Worm (Caenorhabditis elegans) whole organism, young adult: Measurements from ENCODE around the gene ZK1127.4.
"Not testable (repeated sequence)": the region's sequence is repeated elsewhere in the genome, so short reads cannot be mapped to it uniquely, and the experiment has no call there.

Source experiments
- B0336.3 ChIP-seq: fragments of 200-800 bp; sonication (Bioruptor generic); IDR thresholded peaks from 2 replicates; pipeline ENCODE4 v1.3.6; 2022; ENCODE audit warnings: missing genetic modification characterization, missing compliant biosample characterization
- C06A6.2 ChIP-seq: fragments of 200-800 bp; sonication (Bioruptor generic); conservative IDR thresholded peaks from 2 replicates; pipeline ENCODE4 v1.3.6; 2022; ENCODE audit warnings: missing genetic modification characterization, missing compliant biosample characterization
- K11D2.4 ChIP-seq: fragments of 200-800 bp; sonication (Bioruptor generic); IDR thresholded peaks from 2 replicates; pipeline ENCODE4 v1.3.6; 2022; ENCODE audit warnings: missing genetic modification reagents, missing genetic modification characterization, missing compliant biosample characterization
- Y53G8AR.9 ChIP-seq: fragments of 200-800 bp; sonication (Bioruptor generic); conservative IDR thresholded peaks from 2 replicates; pipeline ENCODE4 v1.3.6; 2022; ENCODE audit warnings: missing genetic modification reagents, missing genetic modification characterization, missing compliant biosample characterization
- ama-1 ChIP-seq, 3 experiments: fragments of 150-350 bp in 1 of 3; sonication (generic microtip) in 2 of 3; optimal IDR thresholded peaks; 2 replicates each; lab custom pipeline; 2014 to 2018; ENCODE audit warnings: missing biosample characterization in 2 of 3, missing genetic modification characterization in 2 of 3, missing genetic modification reagents in 2 of 3
- attf-3 ChIP-seq: fragments of 200-800 bp; sonication (Bioruptor generic); conservative IDR thresholded peaks from 2 replicates; pipeline ENCODE4 v1.3.6; 2022; ENCODE audit warnings: missing genetic modification reagents, missing genetic modification characterization, missing compliant biosample characterization
- cebp-1 ChIP-seq, 2 experiments: fragments of 200-800 bp in 1 of 2; sonication (Bioruptor generic) in 1 of 2; sonication (generic microtip) in 1 of 2; IDR thresholded peaks in 1 of 2; optimal IDR thresholded peaks in 1 of 2; 2 replicates each; pipeline versions ENCODE4 v1.3.6 to Lab custom; 2017 to 2022; ENCODE audit warnings: missing compliant biosample characterization in 2 of 2, missing genetic modification characterization in 2 of 2, mild to moderate bottlenecking in 1 of 2, missing genetic modification reagents in 1 of 2, moderate library complexity in 1 of 2
- chd-7 ChIP-seq: sonication (generic microtip); optimal IDR thresholded peaks from 2 replicates; lab custom pipeline; 2016; ENCODE audit warnings: mild to moderate bottlenecking, missing genetic modification characterization, moderate library complexity, missing compliant biosample characterization
- dox-1 ChIP-seq: fragments of 200-800 bp; sonication (Bioruptor generic); IDR thresholded peaks from 2 replicates; pipeline ENCODE4 v1.3.6; 2022; ENCODE audit warnings: missing genetic modification reagents, missing genetic modification characterization, missing compliant biosample characterization
- dpff-1 ChIP-seq: sonication (generic microtip); optimal IDR thresholded peaks from 2 replicates; lab custom pipeline; 2017; ENCODE audit warnings: mild to moderate bottlenecking, missing genetic modification characterization, missing compliant biosample characterization
- ekl-4 ChIP-seq: fragments of 200-800 bp; sonication (Bioruptor generic); IDR thresholded peaks from 2 replicates; pipeline ENCODE4 v1.3.6; 2022; ENCODE audit warnings: missing genetic modification reagents, missing genetic modification characterization, missing compliant biosample characterization
- hlh-12 ChIP-seq: sonication (generic microtip); optimal IDR thresholded peaks from 2 replicates; lab custom pipeline; 2016; ENCODE audit warnings: missing genetic modification characterization, missing compliant biosample characterization
- lin-35 ChIP-seq, 3 experiments: fragments of 150-350 bp in 2 of 3; sonication (generic microtip) in 1 of 3; optimal IDR thresholded peaks; 2 replicates each; lab custom pipeline; 2014 to 2018; ENCODE audit warnings: missing biosample characterization in 3 of 3, missing genetic modification characterization in 3 of 3, missing genetic modification reagents in 3 of 3
- lin-54 ChIP-seq: fragments of 200-800 bp; sonication (Bioruptor generic); optimal IDR thresholded peaks from 2 replicates; lab custom pipeline; 2018; ENCODE audit warnings: mild to moderate bottlenecking, missing genetic modification characterization, missing compliant biosample characterization
- madf-6 ChIP-seq: fragments of 200-800 bp; sonication (Bioruptor generic); IDR thresholded peaks from 2 replicates; pipeline ENCODE4 v1.3.6; 2022; ENCODE audit warnings: missing genetic modification reagents, missing genetic modification characterization, missing compliant biosample characterization
- madf-8 ChIP-seq: fragments of 200-800 bp; sonication (Bioruptor generic); conservative IDR thresholded peaks from 2 replicates; pipeline ENCODE4 v1.3.6; 2022; ENCODE audit warnings: missing genetic modification reagents, missing genetic modification characterization, missing compliant biosample characterization
- mcd-1 ChIP-seq: fragments of 200-800 bp; sonication (Bioruptor generic); IDR thresholded peaks from 2 replicates; pipeline ENCODE4 v1.3.6; 2022; ENCODE audit warnings: missing genetic modification reagents, missing genetic modification characterization, missing compliant biosample characterization
- nfyb-1 ChIP-seq: fragments of 200-800 bp; sonication (Bioruptor generic); IDR thresholded peaks from 2 replicates; pipeline ENCODE4 v1.3.6; 2022; ENCODE audit warnings: missing genetic modification reagents, missing genetic modification characterization, missing compliant biosample characterization
- nhr-120 ChIP-seq: fragments of 200-800 bp; sonication (Bioruptor generic); IDR thresholded peaks from 2 replicates; pipeline ENCODE4 v1.3.6; 2022; ENCODE audit warnings: missing genetic modification characterization, missing compliant biosample characterization
- nhr-90 ChIP-seq: sonication (generic microtip); optimal IDR thresholded peaks from 2 replicates; lab custom pipeline; 2016; ENCODE audit warnings: missing genotype, mild to moderate bottlenecking, missing genetic modification characterization, missing compliant biosample characterization
- pbrm-1 ChIP-seq: fragments of 200-800 bp; sonication (Bioruptor generic); IDR thresholded peaks from 2 replicates; pipeline ENCODE4 v1.3.6; 2022; ENCODE audit warnings: missing genetic modification reagents, missing genetic modification characterization, missing compliant biosample characterization
- repo-1 ChIP-seq: sonication (generic microtip); optimal IDR thresholded peaks from 2 replicates; lab custom pipeline; 2017; ENCODE audit warnings: mild to moderate bottlenecking, missing genetic modification characterization, missing compliant biosample characterization
- snpc-1.1 ChIP-seq: sonication (generic microtip); optimal IDR thresholded peaks from 2 replicates; lab custom pipeline; 2017; ENCODE audit warnings: missing genetic modification characterization, mild to moderate bottlenecking, missing compliant biosample characterization, antibody characterized with exemption, moderate library complexity, missing genotype, missing genetic modification reagents; ENCODE audit not compliant: insufficient read depth
- snpc-4 ChIP-seq, 5 experiments: fragments of 150-350 bp in 1 of 5; sonication (generic microtip) in 4 of 5; optimal IDR thresholded peaks; 2 replicates each; lab custom pipeline; 2014 to 2018; ENCODE audit warnings: missing genetic modification characterization in 5 of 5, missing biosample characterization in 3 of 5, antibody characterized with exemption in 2 of 5, mild to moderate bottlenecking in 2 of 5, missing compliant biosample characterization in 2 of 5, missing genotype in 2 of 5, moderate library complexity in 2 of 5, missing genetic modification reagents in 1 of 5
- zim-3 ChIP-seq: sonication (generic microtip); optimal IDR thresholded peaks from 2 replicates; lab custom pipeline; 2017; ENCODE audit warnings: mild to moderate bottlenecking, missing genetic modification characterization, moderate library complexity, missing compliant biosample characterization
- ztf-18 ChIP-seq: sonication (generic microtip); optimal IDR thresholded peaks from 2 replicates; lab custom pipeline; 2016; ENCODE audit warnings: missing genotype, mild to moderate bottlenecking, missing genetic modification characterization, missing compliant biosample characterization
- ztf-22 ChIP-seq: fragments of 200-800 bp; sonication (Bioruptor generic); optimal IDR thresholded peaks from 2 replicates; lab custom pipeline; 2018; ENCODE audit warnings: mild to moderate bottlenecking, missing genetic modification characterization, moderate library complexity, missing compliant biosample characterization
- ztf-25 ChIP-seq: fragments of 200-800 bp; sonication (Bioruptor generic); IDR thresholded peaks from 2 replicates; pipeline ENCODE4 v1.3.6; 2022; ENCODE audit warnings: missing genetic modification reagents, missing genetic modification characterization, missing compliant biosample characterization
- ztf-3 ChIP-seq: fragments of 200-800 bp; sonication (Bioruptor generic); optimal IDR thresholded peaks from 2 replicates; lab custom pipeline; 2018; ENCODE audit warnings: mild to moderate bottlenecking, missing genetic modification characterization, missing compliant biosample characterization

ZK1127.4 gene

DNA sequence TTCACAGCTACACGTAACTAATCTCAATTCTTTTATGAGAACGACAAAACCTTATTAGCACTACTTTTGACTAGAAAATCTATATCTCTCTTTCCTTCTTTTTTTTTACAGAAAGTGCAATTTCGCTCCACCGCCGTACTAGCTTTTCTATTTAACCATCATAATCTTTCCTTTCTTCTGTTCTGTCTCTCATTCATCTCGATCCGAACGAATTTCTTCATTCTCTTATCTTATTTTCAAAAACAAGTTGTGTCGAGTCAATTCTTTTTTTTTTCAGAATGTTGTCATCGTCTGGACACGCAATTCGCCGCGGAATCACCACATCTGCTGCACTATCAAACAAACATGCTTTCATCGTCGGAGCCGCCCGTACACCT lies 19.8 kb downstream of the ZK1127.4 start, which contains the start of gene kat-1:
Gene kat-1 (plus strand): TSS at position 278 of the 377 bp plus-strand sequence.
- TF ChIP-seq pbrm-1 (GFP tag; lab: Robert Waterston, UW) (no peak), snpc-4 (GFP tag; optimal IDR thresholded peaks at IDR 0.05; lab: Kevin White, UChicago) (no peak), snpc-4 (tag; optimal IDR thresholded peaks at IDR 0.05; lab: Kevin White, UChicago) (no peak), dox-1 (GFP tag; lab: Robert Waterston, UW) (0 out of 2 replicates have a peak, but pooled peaks have one; percentile 4), hlh-12 (no peak)

DNA sequence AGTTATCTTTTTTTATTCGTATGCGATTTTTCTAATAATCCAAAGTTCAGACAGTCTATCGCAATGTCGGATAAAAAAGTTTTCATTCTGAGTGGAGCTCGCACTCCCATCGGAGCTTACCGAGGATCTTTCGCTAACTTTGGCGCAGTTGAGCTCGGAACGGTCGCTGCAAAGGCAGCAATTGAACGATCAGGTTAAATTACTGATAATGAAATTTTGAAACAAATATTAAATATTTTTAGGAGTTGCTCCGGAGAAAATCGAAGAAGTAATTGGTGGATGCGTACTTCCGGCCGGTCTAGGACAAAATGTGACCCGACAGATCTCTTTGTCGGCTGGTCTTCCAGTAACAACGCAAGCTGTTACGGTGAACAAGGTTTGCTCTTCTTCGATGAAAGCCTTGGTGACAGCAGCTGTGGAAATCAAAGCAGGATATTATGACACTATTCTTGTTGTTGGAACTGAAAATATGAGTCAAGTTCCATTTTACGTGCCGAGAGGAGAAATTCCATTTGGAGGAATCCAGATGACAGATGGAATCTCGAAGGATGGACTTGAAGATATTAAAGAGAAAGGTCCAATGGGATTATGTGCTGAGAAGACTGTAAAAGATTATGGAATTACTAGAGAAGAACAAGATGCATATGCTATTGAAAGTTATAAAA lies 21.9 kb downstream of the ZK1127.4 start, which contains the start of gene T02G5.7:
Gene T02G5.7 (plus strand): TSS at position 51 of the 665 bp plus-strand sequence.
- peak; percentile 20 for TF ChIP-seq ztf-22 (GFP tag; lab: Kevin White, UChicago)
- no peak for TF ChIP-seq snpc-1.1 (tag; lab: Kevin White, UChicago)
- 0 out of 2 replicates have a peak, but pooled peaks have one; percentile 17 for TF ChIP-seq ekl-4 (GFP tag; lab: Robert Waterston, UW)
- TF ChIP-seq mcd-1 (GFP tag; lab: Robert Waterston, UW) = peak; percentile 36
- TF ChIP-seq zim-3 = peak; percentile 74
- TF ChIP-seq madf-6 (GFP tag; lab: Robert Waterston, UW) = peak; percentile 29; the same call in 1 of the 2 replicates
- 0 out of 2 replicates have a peak, but pooled peaks have one; percentile 44 for TF ChIP-seq C06A6.2
- peak; percentile 15 for TF ChIP-seq ztf-18 (tag; lab: Kevin White, UChicago)
- TF ChIP-seq cebp-1 (GFP tag; IDR thresholded peaks at IDR 0.05; lab: Robert Waterston, UW) = no peak
- peak; percentile 36 for TF ChIP-seq cebp-1 (tag; optimal IDR thresholded peaks at IDR 0.05; lab: Kevin White, UChicago)
- TF ChIP-seq Y53G8AR.9 = peak; percentile 78
- peak; percentile 8 for TF ChIP-seq repo-1 (tag; lab: Kevin White, UChicago)
- TF ChIP-seq lin-35 (GFP tag; optimal IDR thresholded peaks at IDR 0.05; lab: Kevin White, UChicago) = peak in 1 of 3 experiments; percentile 3
- peak; percentile 29 for TF ChIP-seq ama-1 (optimal IDR thresholded peaks at IDR 0.05; lab: Kevin White, UChicago)
- TF ChIP-seq ama-1 (GFP tag; optimal IDR thresholded peaks at IDR 0.05; lab: Kevin White, UChicago) = no peak
- peak; percentile 21 for TF ChIP-seq chd-7 (tag; lab: Kevin White, UChicago)
- peak; percentile 5 for TF ChIP-seq lin-54
- TF ChIP-seq pbrm-1 (GFP tag; lab: Robert Waterston, UW) = 0 out of 2 replicates have a peak, but pooled peaks have one; percentile 15
- no peak; the same call in 1 of the 2 replicates for TF ChIP-seq K11D2.4 (GFP tag; lab: Robert Waterston, UW)
- TF ChIP-seq nhr-90 = no peak
- peak; percentile 59; the same call in 1 of the 2 replicates for TF ChIP-seq B0336.3 (GFP tag; lab: Robert Waterston, UW)
- no peak for TF ChIP-seq snpc-4 (GFP tag; optimal IDR thresholded peaks at IDR 0.05; lab: Kevin White, UChicago)
- no peak for TF ChIP-seq snpc-4 (tag; optimal IDR thresholded peaks at IDR 0.05; lab: Kevin White, UChicago)
- no peak for TF ChIP-seq attf-3 (GFP tag; lab: Robert Waterston, UW)
- TF ChIP-seq dpff-1 (tag; lab: Kevin White, UChicago) = peak; percentile 75
- TF ChIP-seq nfyb-1 = peak; percentile 42; the same call in 1 of the 2 replicates

DNA sequence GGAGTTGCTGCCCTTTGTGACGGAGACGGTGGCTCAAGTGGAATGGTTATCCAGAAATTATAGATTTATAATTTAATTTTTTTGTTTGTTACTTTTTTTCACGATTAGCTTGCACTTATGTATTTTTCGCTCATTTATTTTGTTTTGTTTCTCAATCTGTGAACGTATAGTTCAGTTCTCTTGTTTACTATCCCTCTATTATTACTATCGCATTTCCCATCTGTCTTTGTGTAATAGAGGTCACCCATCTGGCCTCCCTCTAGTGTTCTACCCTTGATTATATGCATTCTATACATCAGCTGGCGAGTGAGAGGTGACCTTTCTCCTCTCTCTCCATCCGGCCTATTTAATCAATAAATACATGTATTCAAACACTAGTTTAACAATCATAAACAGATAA lies 30.3 kb downstream of the ZK1127.4 start, which contains the start of the genes T02G5.14 and T02G5.15:
Gene T02G5.14 (plus strand): TSS at position 301 of the 400 bp plus-strand sequence.
Gene T02G5.15 (plus strand): TSS at position 301 of the 400 bp plus-strand sequence.
- TF ChIP-seq ztf-3 (GFP tag; lab: Kevin White, UChicago); ztf-25; nhr-120 (GFP tag; lab: Robert Waterston, UW): not testable (repeated sequence)

DNA sequence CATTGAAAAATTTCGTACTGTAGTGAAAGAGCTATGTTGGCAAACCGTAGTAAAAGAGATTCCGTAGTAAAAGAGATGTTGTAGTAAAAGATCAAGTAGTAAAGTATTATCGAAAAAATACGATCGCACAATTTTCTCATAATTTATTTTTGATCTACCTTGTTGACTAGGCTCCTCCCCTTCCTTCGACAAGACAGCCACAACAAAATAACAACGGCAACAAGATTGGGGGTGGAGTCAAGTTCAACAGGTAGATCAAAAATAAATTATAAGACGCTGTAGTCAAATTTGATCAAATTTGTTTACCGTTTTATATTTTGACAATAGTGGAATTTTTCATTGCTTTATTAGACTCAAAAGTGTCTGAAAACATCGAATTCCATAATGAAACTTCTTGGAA lies 34.5 kb downstream of the ZK1127.4 start:
- peak; percentile 73 for TF ChIP-seq madf-6 (GFP tag; lab: Robert Waterston, UW)
- TF ChIP-seq madf-8 (GFP tag; lab: Robert Waterston, UW) = peak; percentile 54
